Worm (Caenorhabditis elegans) whole organism, L3 larva: Measurements from ENCODE around the gene K06A4.10.

Source experiments
- R02D3.7 ChIP-seq: fragments of 150-350 bp; optimal IDR thresholded peaks from 2 replicates; lab custom pipeline; 2014; ENCODE audit warnings: missing biosample characterization, missing genetic modification characterization
- ZK546.5 ChIP-seq: sonication (generic microtip); optimal IDR thresholded peaks from 2 replicates; lab custom pipeline; 2017; ENCODE audit warnings: missing biosample characterization, missing genetic modification characterization
- ama-1 ChIP-seq: fragments of 150-350 bp; optimal IDR thresholded peaks from 2 replicates; lab custom pipeline; 2018
- ceh-16 ChIP-seq: sonication (generic microtip); optimal IDR thresholded peaks from 2 replicates; lab custom pipeline; 2017; ENCODE audit warnings: missing biosample characterization, missing genetic modification characterization
- ceh-28 ChIP-seq: fragments of 150-350 bp; optimal IDR thresholded peaks from 2 replicates; lab custom pipeline; 2014; ENCODE audit warnings: missing biosample characterization, missing genetic modification reagents, missing genetic modification characterization
- ceh-9 ChIP-seq: sonication (generic microtip); optimal IDR thresholded peaks from 2 replicates; lab custom pipeline; 2018; ENCODE audit warnings: missing biosample characterization, missing genetic modification characterization
- daf-12 ChIP-seq: fragments of 150-350 bp; optimal IDR thresholded peaks from 2 replicates; lab custom pipeline; 2014; ENCODE audit warnings: missing biosample characterization, missing genetic modification reagents, missing genetic modification characterization
- egl-27 ChIP-seq: sonication (generic microtip); optimal IDR thresholded peaks from 4 replicates; lab custom pipeline; 2017; ENCODE audit warnings: missing biosample characterization, missing genetic modification reagents, missing genetic modification characterization
- egl-5 ChIP-seq: fragments of 150-350 bp; optimal IDR thresholded peaks from 2 replicates; lab custom pipeline; 2017; ENCODE audit warnings: missing biosample characterization, missing genetic modification reagents, missing genetic modification characterization, inconsistent platforms
- elt-1 ChIP-seq: fragments of 150-350 bp; optimal IDR thresholded peaks from 2 replicates; lab custom pipeline; 2014; ENCODE audit warnings: missing biosample characterization, missing genetic modification characterization
- elt-2 ChIP-seq: sonication (generic microtip); optimal IDR thresholded peaks from 2 replicates; lab custom pipeline; 2016; ENCODE audit warnings: missing genetic modification reagents, mild to moderate bottlenecking, missing genetic modification characterization, missing compliant biosample characterization
- elt-3 ChIP-seq, 3 experiments: fragments of 150-350 bp in 1 of 3; sonication (generic microtip) in 2 of 3; optimal IDR thresholded peaks; 2 replicates in 2 of 3; 4 replicates in 1 of 3; lab custom pipeline; 2014 to 2017; ENCODE audit warnings: missing biosample characterization in 3 of 3, missing genetic modification characterization in 3 of 3
- fkh-10 ChIP-seq: sonication (generic microtip); optimal IDR thresholded peaks from 2 replicates; lab custom pipeline; 2017; ENCODE audit warnings: missing biosample characterization, missing genetic modification reagents, missing genetic modification characterization
- fkh-2 ChIP-seq: fragments of 150-350 bp; optimal IDR thresholded peaks from 2 replicates; lab custom pipeline; 2014; ENCODE audit warnings: missing biosample characterization, missing genetic modification reagents, missing genetic modification characterization
- fos-1 ChIP-seq: fragments of 150-350 bp; optimal IDR thresholded peaks from 2 replicates; lab custom pipeline; 2014; ENCODE audit warnings: missing biosample characterization, missing genetic modification characterization
- hmg-11 ChIP-seq: sonication (generic microtip); optimal IDR thresholded peaks from 2 replicates; lab custom pipeline; 2016; ENCODE audit warnings: missing genetic modification characterization, missing compliant biosample characterization
- lin-15B ChIP-seq: fragments of 150-350 bp; optimal IDR thresholded peaks from 2 replicates; lab custom pipeline; 2014; ENCODE audit warnings: missing biosample characterization, missing genetic modification characterization
- lsy-12 ChIP-seq: sonication (generic microtip); optimal IDR thresholded peaks from 2 replicates; lab custom pipeline; 2016; ENCODE audit warnings: mild to moderate bottlenecking, missing genetic modification characterization, missing compliant biosample characterization
- mml-1 ChIP-seq: fragments of 150-350 bp; sonication (generic microtip); optimal IDR thresholded peaks from 3 replicates; lab custom pipeline; 2014; ENCODE audit warnings: missing biosample characterization, missing genetic modification characterization
- nfya-1 ChIP-seq: sonication (generic microtip); optimal IDR thresholded peaks from 2 replicates; lab custom pipeline; 2017; ENCODE audit warnings: missing genetic modification characterization, mild to moderate bottlenecking, missing compliant biosample characterization, antibody characterized with exemption, moderate library complexity; ENCODE audit not compliant: insufficient read depth
- nhr-23 ChIP-seq: fragments of 150-350 bp; optimal IDR thresholded peaks from 2 replicates; lab custom pipeline; 2014; ENCODE audit warnings: missing biosample characterization, missing genetic modification reagents, missing genetic modification characterization
- nhr-237 ChIP-seq: fragments of 150-350 bp; optimal IDR thresholded peaks from 2 replicates; lab custom pipeline; 2014; ENCODE audit warnings: missing biosample characterization, missing genetic modification characterization
- nhr-25 ChIP-seq: sonication (generic microtip); optimal IDR thresholded peaks from 2 replicates; lab custom pipeline; 2017; ENCODE audit warnings: missing biosample characterization, missing genetic modification characterization
- nhr-28 ChIP-seq: fragments of 150-350 bp; optimal IDR thresholded peaks from 2 replicates; lab custom pipeline; 2014; ENCODE audit warnings: missing biosample characterization, missing genetic modification characterization
- nhr-43 ChIP-seq: sonication (generic microtip); optimal IDR thresholded peaks from 2 replicates; lab custom pipeline; 2016; ENCODE audit warnings: mild to moderate bottlenecking, missing genetic modification characterization, missing compliant biosample characterization; ENCODE audit not compliant: poor library complexity, severe bottlenecking
- nhr-67 ChIP-seq: fragments of 150-350 bp; optimal IDR thresholded peaks from 2 replicates; lab custom pipeline; 2014; ENCODE audit warnings: missing biosample characterization, missing genetic modification characterization
- nhr-77 ChIP-seq: fragments of 150-350 bp; optimal IDR thresholded peaks from 2 replicates; lab custom pipeline; 2014; ENCODE audit warnings: missing biosample characterization, missing genetic modification characterization
- pha-4 ChIP-seq: fragments of 150-350 bp; optimal IDR thresholded peaks from 2 replicates; lab custom pipeline; 2014; ENCODE audit warnings: missing biosample characterization, missing genetic modification reagents, missing genetic modification characterization
- pqm-1 ChIP-seq: fragments of 150-350 bp; optimal IDR thresholded peaks from 2 replicates; lab custom pipeline; 2017; ENCODE audit warnings: missing biosample characterization, missing genetic modification characterization, inconsistent platforms
- snpc-4 ChIP-seq: fragments of 150-350 bp; optimal IDR thresholded peaks from 2 replicates; lab custom pipeline; 2014; ENCODE audit warnings: missing biosample characterization, missing genetic modification characterization
- tbx-2 ChIP-seq: sonication (generic microtip); optimal IDR thresholded peaks from 2 replicates; lab custom pipeline; 2016; ENCODE audit warnings: mild to moderate bottlenecking, missing genetic modification characterization, missing compliant biosample characterization
- zag-1 ChIP-seq: fragments of 150-350 bp; optimal IDR thresholded peaks from 2 replicates; lab custom pipeline; 2014; ENCODE audit warnings: missing biosample characterization, missing genetic modification characterization
- ztf-11 ChIP-seq: fragments of 150-350 bp; optimal IDR thresholded peaks from 2 replicates; lab custom pipeline; 2014; ENCODE audit warnings: missing biosample characterization, missing genetic modification characterization
- ztf-4 ChIP-seq: fragments of 150-350 bp; optimal IDR thresholded peaks from 2 replicates; lab custom pipeline; 2014; ENCODE audit warnings: missing biosample characterization, missing genetic modification characterization

K06A4.10 gene

ce11 chrV:9503152-9503817 lies 13.7 kb upstream of the K06A4.10 start (continued):
- TF ChIP-seq elt-1 (tag; lab: Kevin White, UChicago), result peak; percentile 33
- TF ChIP-seq daf-12 (tag; lab: Kevin White, UChicago), result no peak
- no peak for TF ChIP-seq nhr-28 (tag; lab: Kevin White, UChicago)
- no peak for TF ChIP-seq pha-4 (tag; lab: Kevin White, UChicago)
- TF ChIP-seq nhr-77, result no peak
- TF ChIP-seq ceh-16 (tag; lab: Kevin White, UChicago), result no peak
- no peak for TF ChIP-seq nhr-67 (tag; lab: Kevin White, UChicago)
- peak; percentile 77 for TF ChIP-seq nhr-43
- TF ChIP-seq lsy-12 (tag; lab: Kevin White, UChicago), result peak; percentile 42
- TF ChIP-seq zag-1 (tag; lab: Kevin White, UChicago), result no peak
- TF ChIP-seq ama-1 (lab: Kevin White, UChicago), result peak; percentile 51
- no peak for TF ChIP-seq ceh-9 (tag; lab: Kevin White, UChicago)
- TF ChIP-seq nhr-23 (tag; lab: Kevin White, UChicago), result peak; percentile 22
- peak; percentile 48 for TF ChIP-seq tbx-2 (tag; lab: Kevin White, UChicago)
- TF ChIP-seq snpc-4, result peak; percentile 95
- no peak for TF ChIP-seq ZK546.5 (tag; lab: Kevin White, UChicago)
- no peak for TF ChIP-seq fkh-2 (tag; lab: Kevin White, UChicago)
- peak; percentile 52 for TF ChIP-seq elt-2
- TF ChIP-seq fkh-10 (GFP tag; lab: Kevin White, UChicago), result no peak
- peak; percentile 38 for TF ChIP-seq lin-15B (tag; lab: Kevin White, UChicago)
- no peak for TF ChIP-seq egl-27 (tag; lab: Kevin White, UChicago)
- TF ChIP-seq, all 47 proteins: peak for 17

- peak; percentile 91 for TF ChIP-seq elt-1 (tag; lab: Kevin White, UChicago)
- no peak for TF ChIP-seq hmg-11 (tag; lab: Kevin White, UChicago)
- no peak for TF ChIP-seq ztf-4 (tag; lab: Kevin White, UChicago)
- no peak for TF ChIP-seq R02D3.7 (tag; lab: Kevin White, UChicago)
- peak; percentile 65 for TF ChIP-seq nhr-25 (tag; lab: Kevin White, UChicago)
Observed at ce11 chrV:9500826-9501451, 11.3 kb upstream of the K06A4.10 start, which contains the start of gene swt-5. swt-5 (plus strand) TSS chrV:9501401.

- TF ChIP-seq elt-1 (tag; lab: Kevin White, UChicago), result peak; percentile 62
- peak; percentile 59 for TF ChIP-seq nhr-25 (tag; lab: Kevin White, UChicago)
- TF ChIP-seq R02D3.7 (tag; lab: Kevin White, UChicago), result no peak
Observed at ce11 chrV:9499295-9499694, 9.7 kb upstream of the K06A4.10 start.

DNA sequence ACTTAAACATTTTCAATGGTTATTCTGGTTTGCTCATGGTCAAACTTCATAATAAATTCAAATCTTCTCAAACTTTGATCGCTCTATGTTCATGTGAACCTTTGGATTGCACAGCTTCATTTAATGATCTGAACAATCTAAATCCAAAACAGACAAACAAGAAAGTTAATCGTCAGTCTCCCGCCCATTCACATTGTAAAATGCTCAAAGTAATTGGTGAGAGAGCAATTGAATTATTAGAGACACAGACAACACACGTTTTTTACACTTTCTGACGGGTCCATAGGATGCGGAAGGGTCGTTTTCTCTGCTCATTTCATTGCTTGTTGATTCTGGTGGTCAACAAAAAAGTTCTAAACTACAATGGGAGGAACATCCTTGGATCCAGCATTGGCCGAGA lies 7.1 kb upstream of the K06A4.10 start, which contains the start of gene gsnl-1:
gsnl-1 (plus strand) TSS at position 301 of the 400 bp plus-strand sequence.
- TF ChIP-seq egl-5 (tag; lab: Kevin White, UChicago) (peak; percentile 13), pha-4 (tag; lab: Kevin White, UChicago) (no peak), ztf-11 (tag; lab: Kevin White, UChicago) (no peak), mml-1 (no peak)

- TF ChIP-seq lsy-12 (tag; lab: Kevin White, UChicago), result no peak
- no peak for TF ChIP-seq nhr-23 (tag; lab: Kevin White, UChicago)
- TF ChIP-seq nhr-43, result no peak
- no peak for TF ChIP-seq nfya-1
- TF ChIP-seq elt-3 (tag; optimal IDR thresholded peaks at IDR 0.05; lab: Kevin White, UChicago), result no peak
- TF ChIP-seq egl-5 (tag; lab: Kevin White, UChicago), result no peak
- no peak for TF ChIP-seq ceh-28 (tag; lab: Kevin White, UChicago)
- peak; percentile 69 for TF ChIP-seq elt-2
- no peak for TF ChIP-seq nhr-237 (tag; lab: Kevin White, UChicago)
- peak; percentile 75 for TF ChIP-seq pqm-1 (tag; lab: Kevin White, UChicago)
- no peak for TF ChIP-seq fkh-2 (tag; lab: Kevin White, UChicago)
- TF ChIP-seq ceh-9 (tag; lab: Kevin White, UChicago), result no peak
- TF ChIP-seq fos-1, result no peak
Observed at ce11 chrV:9492460-9492859, 2.9 kb upstream of the K06A4.10 start.
